Worm (Caenorhabditis elegans): ENCODE measurements around the gene C17G10.10.

The C17G10.10 gene

ce11 chrII:5605538-5605945 is 6.4 kb upstream of the C17G10.10 start (continued):
- no peak for TF ChIP-seq daf-8 (GFP tag; IDR thresholded peaks at IDR 0.05)
- peak; percentile 98 for TF ChIP-seq aha-1 (tag)
- no peak for TF ChIP-seq egl-27 (tag; optimal IDR thresholded peaks at IDR 0.05)
- no peak for TF ChIP-seq Y105C5A.15 (GFP tag; IDR thresholded peaks at IDR 0.05)
- no peak for TF ChIP-seq saeg-2 (GFP tag; IDR thresholded peaks at IDR 0.05)
- TF ChIP-seq unc-62 (GFP tag; optimal IDR thresholded peaks at IDR 0.05 in 1 of 2) = peak in 1 of 2 experiments; percentile 98
- no peak for TF ChIP-seq unc-62 (tag; optimal IDR thresholded peaks at IDR 0.05)
- peak; percentile 23 to 45 for TF ChIP-seq lsy-2 (tag; optimal IDR thresholded peaks at IDR 0.05)
- 0 out of 2 replicates have a peak, but pooled peaks have one; percentile 5 for TF ChIP-seq tra-1 (GFP tag; IDR thresholded peaks at IDR 0.05)
- no peak for TF ChIP-seq lin-15B (tag; optimal IDR thresholded peaks at IDR 0.05)
- TF ChIP-seq ztf-11 (tag; optimal IDR thresholded peaks at IDR 0.05) = no peak
- peak; percentile 86 for TF ChIP-seq nhr-10 (tag; optimal IDR thresholded peaks at IDR 0.05)
- no peak for TF ChIP-seq rbr-2 (tag; optimal IDR thresholded peaks at IDR 0.05)
- no peak for TF ChIP-seq madf-5 (GFP tag; IDR thresholded peaks at IDR 0.05)
- TF ChIP-seq jun-1 (tag; optimal IDR thresholded peaks at IDR 0.05) = no peak
- TF ChIP-seq sdz-12 (GFP tag; optimal IDR thresholded peaks at IDR 0.05) = no peak
- no peak for TF ChIP-seq F49E8.2 (tag; optimal IDR thresholded peaks at IDR 0.05; ENCODE audit: borderline replicate concordance)
- peak; percentile 41; the same call in 1 of the 2 replicates for TF ChIP-seq php-3 (GFP tag; IDR thresholded peaks at IDR 0.05)
- TF ChIP-seq unc-39 (tag; optimal IDR thresholded peaks at IDR 0.05) = no peak
- TF ChIP-seq nhr-76 (tag; optimal IDR thresholded peaks at IDR 0.05) = peak; percentile 51
- no peak for TF ChIP-seq dmd-9 (GFP tag; IDR thresholded peaks at IDR 0.05)
- TF ChIP-seq mdl-1 (tag; optimal IDR thresholded peaks at IDR 0.05) = peak; percentile 27 to 84
- no peak for TF ChIP-seq hlh-30 (tag; optimal IDR thresholded peaks at IDR 0.05; ENCODE audit: insufficient read depth)
- TF ChIP-seq nhr-111 (GFP tag; optimal IDR thresholded peaks at IDR 0.05) = no peak
- no peak for TF ChIP-seq ceh-44 (GFP tag; IDR thresholded peaks at IDR 0.05)
- peak; percentile 21 for TF ChIP-seq ceh-28 (tag; optimal IDR thresholded peaks at IDR 0.05)
- no peak for TF ChIP-seq pha-4 (GFP tag; IDR thresholded peaks at IDR 0.05)
- no peak for TF ChIP-seq pha-4 (tag; optimal IDR thresholded peaks at IDR 0.05)
- no peak for TF ChIP-seq ZK546.5 (tag; optimal IDR thresholded peaks at IDR 0.05)
- TF ChIP-seq dmd-6 (GFP tag; IDR thresholded peaks at IDR 0.05) = peak; percentile 63
- no peak for TF ChIP-seq gei-8 (GFP tag; optimal IDR thresholded peaks at IDR 0.05)
- TF ChIP-seq dpl-1 (GFP tag; optimal IDR thresholded peaks at IDR 0.05) = no peak
- TF ChIP-seq set-16 (GFP tag; IDR thresholded peaks at IDR 0.05) = no peak

- no peak for TF ChIP-seq sdz-12 (GFP tag; optimal IDR thresholded peaks at IDR 0.05)
- TF ChIP-seq unc-130 (GFP tag; optimal IDR thresholded peaks at IDR 0.05) = no peak
- TF ChIP-seq ama-1 (optimal IDR thresholded peaks at IDR 0.05) = no peak
- no peak for TF ChIP-seq ceh-28 (tag; optimal IDR thresholded peaks at IDR 0.05)
- TF ChIP-seq lin-38 (GFP tag; IDR thresholded peaks at IDR 0.05) = no peak
- no peak for TF ChIP-seq nhr-48 (tag; optimal IDR thresholded peaks at IDR 0.05)
- TF ChIP-seq php-3 (GFP tag; IDR thresholded peaks at IDR 0.05) = no peak
- TF ChIP-seq madf-9 (GFP tag; conservative IDR thresholded peaks at IDR 0.05) = no peak
- TF ChIP-seq Y105C5A.15 (GFP tag; IDR thresholded peaks at IDR 0.05) = no peak
- no peak for TF ChIP-seq Y5F2A.4 (GFP tag; optimal IDR thresholded peaks at IDR 0.05)
- TF ChIP-seq F49E8.2 (tag; optimal IDR thresholded peaks at IDR 0.05; ENCODE audit: borderline replicate concordance) = no peak
- no peak for TF ChIP-seq gei-8 (GFP tag; optimal IDR thresholded peaks at IDR 0.05)
- TF ChIP-seq lin-13 (GFP tag; optimal IDR thresholded peaks at IDR 0.05) = no peak
- no peak for TF ChIP-seq spr-1 (tag; optimal IDR thresholded peaks at IDR 0.05)
- TF ChIP-seq attf-4 (tag; optimal IDR thresholded peaks at IDR 0.05) = no peak
- no peak for TF ChIP-seq mdl-1 (tag; optimal IDR thresholded peaks at IDR 0.05)
- no peak for TF ChIP-seq ZK337.2 (GFP tag; IDR thresholded peaks at IDR 0.05)
Observed at ce11 chrII:5604441-5604840, 5.3 kb upstream of the C17G10.10 start.

All from whole organism, L4 larva.